Worm (Caenorhabditis elegans) whole organism, L2 larva: ENCODE data around the gene srw-38.

ENCODE experiments used
- F13H6.1 ChIP-seq: sonication (generic microtip); optimal IDR thresholded peaks from 2 replicates; lab custom pipeline; 2016; ENCODE audit warnings: missing genetic modification characterization, missing compliant biosample characterization
- R02D3.7 ChIP-seq: fragments of 150-350 bp; optimal IDR thresholded peaks from 2 replicates; lab custom pipeline; 2014; ENCODE audit warnings: missing biosample characterization, missing genetic modification characterization
- Y55F3AM.14 ChIP-seq: fragments of 200-800 bp; sonication (Bioruptor generic); optimal IDR thresholded peaks from 2 replicates; lab custom pipeline; 2018; ENCODE audit warnings: mild to moderate bottlenecking, missing genetic modification characterization, missing compliant biosample characterization
- alr-1 ChIP-seq: fragments of 150-350 bp; optimal IDR thresholded peaks from 2 replicates; lab custom pipeline; 2014; ENCODE audit warnings: missing biosample characterization, missing genetic modification characterization
- aly-2 ChIP-seq: fragments of 150-350 bp; optimal IDR thresholded peaks from 2 replicates; lab custom pipeline; 2014; ENCODE audit warnings: missing biosample characterization, missing genetic modification characterization
- ama-1 ChIP-seq: fragments of 150-350 bp; optimal IDR thresholded peaks from 2 replicates; lab custom pipeline; 2018; ENCODE audit warnings: inconsistent platforms
- ceh-16 ChIP-seq: fragments of 150-350 bp; optimal IDR thresholded peaks from 2 replicates; lab custom pipeline; 2014; ENCODE audit warnings: missing biosample characterization, missing genetic modification characterization
- ceh-82 ChIP-seq: fragments of 150-350 bp; optimal IDR thresholded peaks from 2 replicates; lab custom pipeline; 2014; ENCODE audit warnings: missing biosample characterization, missing genetic modification characterization
- crh-2 ChIP-seq: sonication (generic microtip); optimal IDR thresholded peaks from 2 replicates; lab custom pipeline; 2017; ENCODE audit warnings: missing biosample characterization, missing genetic modification characterization
- dmd-4 ChIP-seq: sonication (generic microtip); optimal IDR thresholded peaks from 2 replicates; lab custom pipeline; 2017; ENCODE audit warnings: missing biosample characterization, missing genetic modification characterization
- egl-27 ChIP-seq: sonication (generic microtip); optimal IDR thresholded peaks from 3 replicates; lab custom pipeline; 2017; ENCODE audit warnings: missing biosample characterization, missing genetic modification reagents, missing genetic modification characterization
- elt-1 ChIP-seq: fragments of 150-350 bp; optimal IDR thresholded peaks from 2 replicates; lab custom pipeline; 2014; ENCODE audit warnings: missing biosample characterization, missing genetic modification characterization
- elt-3 ChIP-seq: sonication (generic microtip); optimal IDR thresholded peaks from 2 replicates; lab custom pipeline; 2017; ENCODE audit warnings: missing biosample characterization, missing genetic modification characterization
- gmeb-1 ChIP-seq: fragments of 150-350 bp; optimal IDR thresholded peaks from 2 replicates; lab custom pipeline; 2014; ENCODE audit warnings: missing biosample characterization, missing genetic modification characterization
- lin-39 ChIP-seq: fragments of 150-350 bp; optimal IDR thresholded peaks from 2 replicates; lab custom pipeline; 2014; ENCODE audit warnings: missing biosample characterization, missing genetic modification reagents, missing genetic modification characterization
- mab-5 ChIP-seq: fragments of 150-350 bp; optimal IDR thresholded peaks from 2 replicates; lab custom pipeline; 2014; ENCODE audit warnings: missing biosample characterization, missing genetic modification characterization
- mbf-1 ChIP-seq: sonication (generic microtip); optimal IDR thresholded peaks from 2 replicates; lab custom pipeline; 2017; ENCODE audit warnings: missing biosample characterization, missing genetic modification characterization
- mdl-1 ChIP-seq, 2 experiments: fragments of 150-350 bp in 1 of 2; sonication (generic microtip) in 1 of 2; optimal IDR thresholded peaks; 2 replicates each; lab custom pipeline; 2017; ENCODE audit warnings: missing biosample characterization in 2 of 2, missing genetic modification characterization in 2 of 2
- nhr-10 ChIP-seq: sonication (generic microtip); optimal IDR thresholded peaks from 2 replicates; lab custom pipeline; 2017; ENCODE audit warnings: missing biosample characterization, missing genetic modification characterization
- nhr-11 ChIP-seq: fragments of 150-350 bp; optimal IDR thresholded peaks from 2 replicates; lab custom pipeline; 2014; ENCODE audit warnings: missing biosample characterization, missing genetic modification characterization
- nhr-12 ChIP-seq: fragments of 150-350 bp; optimal IDR thresholded peaks from 2 replicates; lab custom pipeline; 2014; ENCODE audit warnings: missing biosample characterization, missing genetic modification characterization
- nhr-129 ChIP-seq: fragments of 150-350 bp; optimal IDR thresholded peaks from 2 replicates; lab custom pipeline; 2014; ENCODE audit warnings: missing biosample characterization, missing genetic modification characterization
- nhr-23 ChIP-seq: fragments of 150-350 bp; optimal IDR thresholded peaks from 2 replicates; lab custom pipeline; 2014; ENCODE audit warnings: missing biosample characterization, missing genetic modification reagents, missing genetic modification characterization
- nhr-25 ChIP-seq: fragments of 150-350 bp; sonication (generic microtip); optimal IDR thresholded peaks from 3 replicates; lab custom pipeline; 2014; ENCODE audit warnings: missing biosample characterization, missing genetic modification characterization
- nhr-6 ChIP-seq: fragments of 150-350 bp; optimal IDR thresholded peaks from 2 replicates; lab custom pipeline; 2014; ENCODE audit warnings: missing biosample characterization, missing genetic modification characterization
- nhr-77 ChIP-seq: fragments of 150-350 bp; optimal IDR thresholded peaks from 2 replicates; lab custom pipeline; 2014; ENCODE audit warnings: missing biosample characterization, missing genetic modification characterization
- sem-4 ChIP-seq: fragments of 150-350 bp; optimal IDR thresholded peaks from 2 replicates; lab custom pipeline; 2014; ENCODE audit warnings: missing biosample characterization, missing genetic modification reagents, missing genetic modification characterization
- skn-1 ChIP-seq: sonication (generic microtip); optimal IDR thresholded peaks from 2 replicates; lab custom pipeline; 2017; ENCODE audit warnings: missing biosample characterization, missing genetic modification characterization
- sma-3 ChIP-seq: sonication (generic microtip); optimal IDR thresholded peaks from 2 replicates; lab custom pipeline; 2016; ENCODE audit warnings: missing genetic modification reagents, missing genetic modification characterization, missing compliant biosample characterization
- sma-9 ChIP-seq, 2 experiments: fragments of 150-350 bp in 1 of 2; sonication (generic microtip) in 1 of 2; optimal IDR thresholded peaks; 2 replicates each; lab custom pipeline; 2014 to 2016; ENCODE audit warnings: missing genetic modification characterization in 2 of 2, mild to moderate bottlenecking in 1 of 2, missing biosample characterization in 1 of 2, missing compliant biosample characterization in 1 of 2, missing genetic modification reagents in 1 of 2, moderate library complexity in 1 of 2
- snpc-4 ChIP-seq: fragments of 150-350 bp; optimal IDR thresholded peaks from 2 replicates; lab custom pipeline; 2014; ENCODE audit warnings: missing biosample characterization, missing genetic modification characterization
- unc-39 ChIP-seq: fragments of 150-350 bp; optimal IDR thresholded peaks from 2 replicates; lab custom pipeline; 2014; ENCODE audit warnings: missing biosample characterization, missing genetic modification characterization
- unc-62 ChIP-seq: fragments of 150-350 bp; optimal IDR thresholded peaks from 2 replicates; lab custom pipeline; 2014; ENCODE audit warnings: missing biosample characterization, missing genetic modification reagents, missing genetic modification characterization
- zag-1 ChIP-seq: fragments of 150-350 bp; optimal IDR thresholded peaks from 2 replicates; lab custom pipeline; 2014; ENCODE audit warnings: missing biosample characterization, missing genetic modification characterization
- ztf-1 ChIP-seq: fragments of 200-800 bp; sonication (Bioruptor generic); conservative IDR thresholded peaks from 2 replicates; pipeline ENCODE4 v1.3.6; 2022; ENCODE audit warnings: missing genetic modification characterization, missing compliant biosample characterization
- ztf-11 ChIP-seq: sonication (generic microtip); optimal IDR thresholded peaks from 2 replicates; lab custom pipeline; 2017; ENCODE audit warnings: missing biosample characterization, missing genetic modification characterization

The srw-38 gene

DNA sequence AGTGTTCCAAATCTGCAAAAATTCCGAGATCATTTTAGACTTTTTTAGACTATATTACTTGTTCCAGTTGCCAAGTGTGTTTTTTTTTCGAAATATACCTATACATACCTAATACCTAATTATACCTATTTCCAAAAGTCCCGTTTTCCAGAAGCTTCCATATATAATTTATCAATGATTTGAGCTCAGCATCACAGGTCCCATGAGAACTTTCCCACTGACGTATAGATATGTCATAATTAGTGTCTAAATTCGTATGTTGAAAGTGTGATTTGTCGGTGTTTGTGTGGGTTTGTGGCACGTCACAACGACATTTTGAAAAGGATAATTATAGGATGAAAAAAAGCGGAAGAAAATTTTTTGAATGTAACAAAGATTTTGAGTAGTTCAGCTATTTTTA, 30.7 kb upstream of the srw-38 start:
- TF ChIP-seq elt-1 (tag; lab: Kevin White, UChicago): no peak
- no peak for TF ChIP-seq ama-1 (lab: Kevin White, UChicago)

DNA sequence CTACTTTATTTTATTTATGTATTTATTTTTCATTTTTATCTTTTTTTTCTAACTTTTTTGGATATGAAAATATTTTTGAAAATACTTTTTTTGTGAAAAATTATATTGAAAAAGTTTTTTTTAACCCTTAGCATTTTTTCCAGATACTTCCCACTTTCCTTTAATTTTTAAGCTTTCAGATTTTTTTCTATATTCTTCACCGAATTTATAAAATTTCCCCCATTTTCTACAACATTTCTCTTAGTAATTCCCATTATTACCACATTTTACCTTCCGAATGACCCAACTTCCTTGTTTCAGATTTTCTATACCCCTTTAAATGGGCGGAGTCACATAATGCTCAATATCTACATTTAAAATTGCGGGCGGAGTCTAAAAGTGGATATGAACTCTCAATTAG, 21.4 kb upstream of the srw-38 start, which contains the start of gene daf-28:
Gene daf-28 (plus strand): TSS at position 301 of the 400 bp plus-strand sequence.
- no peak for TF ChIP-seq nhr-23 (tag; lab: Kevin White, UChicago)
- no peak for TF ChIP-seq skn-1 (tag; lab: Kevin White, UChicago)
- no peak for TF ChIP-seq mab-5 (tag; lab: Kevin White, UChicago)
- no peak for TF ChIP-seq nhr-6 (tag; lab: Kevin White, UChicago)
- TF ChIP-seq sma-9 (GFP tag; optimal IDR thresholded peaks at IDR 0.05; lab: Kevin White, UChicago): no peak
- no peak for TF ChIP-seq sma-9 (tag; optimal IDR thresholded peaks at IDR 0.05; lab: Kevin White, UChicago)
- no peak for TF ChIP-seq mdl-1 (tag; optimal IDR thresholded peaks at IDR 0.05; lab: Kevin White, UChicago)
- TF ChIP-seq ceh-82 (tag; lab: Kevin White, UChicago): no peak
- no peak for TF ChIP-seq R02D3.7
- no peak for TF ChIP-seq elt-3
- no peak for TF ChIP-seq unc-39
- no peak for TF ChIP-seq ceh-16
- TF ChIP-seq sma-3 (GFP tag; lab: Kevin White, UChicago): no peak
- no peak for TF ChIP-seq dmd-4 (tag; lab: Kevin White, UChicago)
- TF ChIP-seq unc-62 (GFP tag; lab: Kevin White, UChicago): no peak
- no peak for TF ChIP-seq nhr-11 (tag; lab: Kevin White, UChicago)
- no peak for TF ChIP-seq elt-1 (tag; lab: Kevin White, UChicago)
- no peak for TF ChIP-seq ztf-11 (tag; lab: Kevin White, UChicago)

DNA sequence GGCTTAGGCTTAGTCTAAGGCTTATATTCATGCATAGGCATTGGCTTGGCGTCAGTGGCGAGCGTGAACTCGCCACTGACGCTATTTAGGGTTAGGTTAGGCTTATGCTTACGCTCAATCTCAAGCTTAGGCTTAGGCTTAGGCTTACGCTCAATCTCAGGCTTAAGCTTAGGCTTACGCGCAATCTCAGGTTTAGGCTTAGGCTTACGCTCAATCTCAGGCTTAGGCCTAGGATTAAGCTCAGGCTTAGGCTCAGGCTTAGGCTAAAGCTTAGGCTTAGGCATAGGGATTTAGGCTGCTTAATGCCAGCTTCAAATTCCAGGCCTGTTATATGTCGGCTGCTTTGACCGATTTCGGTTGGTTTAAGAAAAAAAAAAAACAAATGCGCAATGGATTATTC, 16.1 kb upstream of the srw-38 start:
- no peak for TF ChIP-seq skn-1 (tag; lab: Kevin White, UChicago)
- TF ChIP-seq aly-2 (tag; lab: Kevin White, UChicago): no peak
- no peak for TF ChIP-seq mbf-1 (tag; lab: Kevin White, UChicago)

DNA sequence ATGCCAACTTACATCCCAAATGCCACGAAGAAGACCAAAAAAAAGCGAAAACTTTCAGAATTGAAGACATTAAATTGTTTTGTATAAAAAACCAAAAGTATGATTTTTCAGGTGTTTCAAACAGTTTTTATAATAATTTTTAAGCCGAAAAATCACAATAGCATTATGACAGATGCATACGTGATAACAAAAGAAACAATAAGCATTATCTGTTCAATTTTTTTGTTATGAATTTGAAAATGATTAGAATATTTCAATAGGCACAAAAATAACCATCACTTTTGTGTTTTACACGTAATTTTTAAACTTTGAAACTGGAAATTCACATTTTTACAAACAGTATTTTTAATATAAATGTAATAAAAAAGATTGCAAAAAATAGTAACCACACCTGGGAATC, 14.1 kb upstream of the srw-38 start, which contains the start of gene Y116F11B.17:
Gene Y116F11B.17 (minus strand): TSS at position 101 of the 400 bp plus-strand sequence.
- TF ChIP-seq aly-2 (tag; lab: Kevin White, UChicago) (no peak), egl-27 (tag; lab: Kevin White, UChicago) (no peak), alr-1 (tag; lab: Kevin White, UChicago) (no peak), lin-39 (tag; lab: Kevin White, UChicago) (no peak), Y55F3AM.14 (no peak), snpc-4 (tag; lab: Kevin White, UChicago) (no peak), nhr-6 (tag; lab: Kevin White, UChicago) (no peak), sem-4 (tag; lab: Kevin White, UChicago) (no peak)

DNA sequence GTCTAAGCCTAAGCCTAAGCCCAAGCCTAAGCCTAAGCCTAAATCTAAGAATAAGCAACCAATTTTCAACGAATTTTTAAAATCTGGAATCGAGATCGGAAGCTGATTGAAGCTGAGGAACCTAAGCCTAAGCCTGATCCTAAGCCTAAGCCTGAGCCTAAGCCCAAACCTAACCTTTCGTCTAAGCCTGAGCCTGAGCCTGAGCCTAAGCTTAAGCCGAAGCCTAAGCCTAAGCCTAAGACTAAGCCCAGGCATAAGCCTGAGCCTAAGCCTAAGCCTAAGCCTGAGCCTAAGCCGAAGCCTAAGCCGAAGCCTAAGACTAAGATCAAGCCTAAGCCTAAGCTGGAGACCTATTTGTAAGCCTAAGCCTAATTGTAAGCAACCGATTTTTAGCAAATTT, 8.8 kb upstream of the srw-38 start:
- TF ChIP-seq elt-3 (no peak), ama-1 (lab: Kevin White, UChicago) (no peak), nhr-77 (tag; lab: Kevin White, UChicago) (no peak), aly-2 (tag; lab: Kevin White, UChicago) (no peak), snpc-4 (tag; lab: Kevin White, UChicago) (no peak), nhr-12 (tag; lab: Kevin White, UChicago) (no peak), nhr-25 (no peak), zag-1 (no peak), Y55F3AM.14 (no peak), gmeb-1 (tag; lab: Kevin White, UChicago) (no peak), crh-2 (no peak), mbf-1 (tag; lab: Kevin White, UChicago) (no peak), sem-4 (tag; lab: Kevin White, UChicago) (no peak), ztf-1 (GFP tag; lab: Robert Waterston, UW) (no peak), nhr-10 (tag; lab: Kevin White, UChicago) (no peak), nhr-129 (tag; lab: Kevin White, UChicago) (no peak), ztf-11 (tag; lab: Kevin White, UChicago) (no peak), mab-5 (tag; lab: Kevin White, UChicago) (no peak), F13H6.1 (tag; lab: Kevin White, UChicago) (no peak)
- TF ChIP-seq, all 48 proteins: peak for 0
